Worm (Caenorhabditis elegans): ENCODE results near the gene kgb-1.

Gene kgb-1

ce11 chrIV:410420-410891 lies 621 bp upstream of the kgb-1 start, which contains the start of gene T07A9.12 (continued):
- peak; percentile 58 for TF ChIP-seq fkh-10 (GFP tag; optimal IDR thresholded peaks at IDR 0.05)
- TF ChIP-seq hmg-1.1 (GFP tag; IDR thresholded peaks at IDR 0.05), result peak; percentile 85
- TF ChIP-seq ama-1 (optimal IDR thresholded peaks at IDR 0.05), result no peak
- no peak for TF ChIP-seq zfp-2 (tag; optimal IDR thresholded peaks at IDR 0.05)
- TF ChIP-seq zfp-3 (GFP tag; conservative IDR thresholded peaks at IDR 0.05), result no peak
- TF ChIP-seq pqm-1 (tag; optimal IDR thresholded peaks at IDR 0.05), result peak; percentile 42
- TF ChIP-seq egl-43 (GFP tag; IDR thresholded peaks at IDR 0.05), result no peak
- TF ChIP-seq mes-2 (tag; optimal IDR thresholded peaks at IDR 0.05; ENCODE audit: poor library complexity, severe bottlenecking), result peak; percentile 87
- TF ChIP-seq zip-2 (tag; optimal IDR thresholded peaks at IDR 0.05), result no peak
- no peak for TF ChIP-seq spr-1 (tag; optimal IDR thresholded peaks at IDR 0.05)
- TF ChIP-seq attf-4 (tag; optimal IDR thresholded peaks at IDR 0.05), result no peak
- no peak for TF ChIP-seq skn-1 (tag; optimal IDR thresholded peaks at IDR 0.05)
- no peak for TF ChIP-seq dmd-8 (GFP tag; IDR thresholded peaks at IDR 0.05)
- TF ChIP-seq F26F4.8 (GFP tag; conservative IDR thresholded peaks at IDR 0.05), result no peak
- peak in 1 of 2 experiments; percentile 78 for TF ChIP-seq hif-1 (tag; optimal IDR thresholded peaks at IDR 0.05)
- TF ChIP-seq dve-1 (tag; optimal IDR thresholded peaks at IDR 0.05; ENCODE audit: insufficient read depth), result peak; percentile 97
- TF ChIP-seq ZK546.5 (tag; optimal IDR thresholded peaks at IDR 0.05), result no peak
- TF ChIP-seq snpc-1.2 (GFP tag; IDR thresholded peaks at IDR 0.05), result no peak
- peak; percentile 80 for TF ChIP-seq hlh-11 (tag; optimal IDR thresholded peaks at IDR 0.05)
- no peak for TF ChIP-seq lin-15B (tag; optimal IDR thresholded peaks at IDR 0.05)
- peak; percentile 55 for TF ChIP-seq duxl-1 (tag; optimal IDR thresholded peaks at IDR 0.05; ENCODE audit: poor library complexity)
- TF ChIP-seq ztf-11 (tag; optimal IDR thresholded peaks at IDR 0.05), result no peak

- TF ChIP-seq dve-1 (tag; optimal IDR thresholded peaks at IDR 0.05; ENCODE audit: insufficient read depth) (peak; percentile 31), dmd-9 (GFP tag; IDR thresholded peaks at IDR 0.05) (no peak), daf-16 (GFP tag; optimal IDR thresholded peaks at IDR 0.05) (no peak), daf-16 (tag; optimal IDR thresholded peaks at IDR 0.05) (peak; percentile 42), ztf-7 (tag; optimal IDR thresholded peaks at IDR 0.05) (no peak), dmd-6 (GFP tag; IDR thresholded peaks at IDR 0.05) (peak; percentile 18; the same call in 1 of the 2 replicates)
Measured at ce11 chrIV:408892-409291, 943 bp downstream of the kgb-1 start.

- TF ChIP-seq tag-97 (GFP tag; IDR thresholded peaks at IDR 0.05) (no peak), mxl-3 (GFP tag; optimal IDR thresholded peaks at IDR 0.05) (no peak), egl-27 (tag; optimal IDR thresholded peaks at IDR 0.05) (no peak), nhr-6 (tag; optimal IDR thresholded peaks at IDR 0.05) (no peak), madf-5 (GFP tag; IDR thresholded peaks at IDR 0.05) (no peak), lin-38 (GFP tag; IDR thresholded peaks at IDR 0.05) (no peak), unc-130 (GFP tag; optimal IDR thresholded peaks at IDR 0.05) (no peak), nhr-42 (GFP tag; IDR thresholded peaks at IDR 0.05) (no peak), nhr-237 (tag; optimal IDR thresholded peaks at IDR 0.05) (no peak), ctbp-1 (GFP tag; IDR thresholded peaks at IDR 0.05) (no peak), nhr-111 (GFP tag; optimal IDR thresholded peaks at IDR 0.05) (no peak), F10B5.3 (tag; optimal IDR thresholded peaks at IDR 0.05) (no peak), arid-1 (GFP tag; conservative IDR thresholded peaks at IDR 0.05) (no peak), cey-2 (tag; optimal IDR thresholded peaks at IDR 0.05; ENCODE audit: borderline replicate concordance, insufficient read depth) (no peak), mes-2 (tag; optimal IDR thresholded peaks at IDR 0.05; ENCODE audit: poor library complexity, severe bottlenecking) (no peak), php-3 (GFP tag; IDR thresholded peaks at IDR 0.05) (no peak)
Measured at ce11 chrIV:401395-401794, 8.4 kb downstream of the kgb-1 start, which contains the start of gene gpa-4. Gene gpa-4, plus strand, starts transcription at chrIV:401695.
